Worm (Caenorhabditis elegans) whole organism, L4/young adult: ENCODE data around the gene smg-4.

Experiments
- W03F9.2 ChIP-seq: fragments of 150-350 bp; optimal IDR thresholded peaks from 2 replicates; lab custom pipeline; 2014; ENCODE audit warnings: missing biosample characterization, missing genetic modification characterization
- him-1 ChIP-seq: sonication (generic microtip); optimal IDR thresholded peaks from 2 replicates; lab custom pipeline; 2016; ENCODE audit warnings: missing genotype, missing genetic modification reagents, missing genetic modification characterization, missing compliant biosample characterization

- TF ChIP-seq W03F9.2 (tag; lab: Kevin White, UChicago) (peak; percentile 96), him-1 (peak; percentile 68)
Observed at ce11 chrV:9789657-9790261, 12.2 kb upstream of the smg-4 start, which contains the start of gene ztf-7.
